Worm (Caenorhabditis elegans) whole organism, midembryonic: ENCODE data around the gene nspg-14.

Experiments
- T22C8.4 ChIP-seq: fragments of 200-800 bp; sonication (Bioruptor generic); IDR thresholded peaks from 2 replicates; pipeline ENCODE4 v1.3.6; 2022; ENCODE audit warnings: missing genetic modification characterization, missing compliant biosample characterization
- cog-1 ChIP-seq: sonication (generic microtip); optimal IDR thresholded peaks from 2 replicates; lab custom pipeline; 2016; ENCODE audit warnings: missing genetic modification characterization, missing compliant biosample characterization
- flt-1 ChIP-seq: fragments of 200-800 bp; sonication (Bioruptor generic); IDR thresholded peaks from 2 replicates; pipeline ENCODE4 v1.3.6; 2022; ENCODE audit warnings: missing genetic modification characterization, missing compliant biosample characterization
- klf-2 ChIP-seq: fragments of 200-800 bp; sonication (Bioruptor generic); conservative IDR thresholded peaks from 2 replicates; pipeline ENCODE4 v1.3.6; 2022; ENCODE audit warnings: missing genetic modification reagents, missing genetic modification characterization, missing compliant biosample characterization
- med-1 ChIP-seq: sonication (generic microtip); optimal IDR thresholded peaks from 2 replicates; lab custom pipeline; 2017; ENCODE audit warnings: missing genetic modification characterization, mild to moderate bottlenecking, missing compliant biosample characterization, antibody characterized with exemption, missing genetic modification reagents; ENCODE audit not compliant: insufficient read depth
- ref-1 ChIP-seq: fragments of 200-800 bp; sonication (Bioruptor generic); conservative IDR thresholded peaks from 2 replicates; pipeline ENCODE4 v1.3.6; 2022; ENCODE audit warnings: missing genetic modification reagents, missing genetic modification characterization, missing compliant biosample characterization
- tab-1 ChIP-seq: fragments of 200-800 bp; sonication (Bioruptor generic); IDR thresholded peaks from 2 replicates; pipeline ENCODE4 v1.3.6; 2022; ENCODE audit warnings: missing genetic modification characterization, missing compliant biosample characterization
- ztf-23 ChIP-seq: fragments of 200-800 bp; sonication (Bioruptor generic); IDR thresholded peaks from 2 replicates; pipeline ENCODE4 v1.3.6; 2022; ENCODE audit warnings: missing genetic modification reagents, missing genetic modification characterization, missing compliant biosample characterization
- ztf-29 ChIP-seq: fragments of 200-800 bp; sonication (Bioruptor generic); IDR thresholded peaks from 2 replicates; pipeline ENCODE4 v1.3.6; 2022; ENCODE audit warnings: missing genetic modification reagents, missing genetic modification characterization, missing compliant biosample characterization

DNA sequence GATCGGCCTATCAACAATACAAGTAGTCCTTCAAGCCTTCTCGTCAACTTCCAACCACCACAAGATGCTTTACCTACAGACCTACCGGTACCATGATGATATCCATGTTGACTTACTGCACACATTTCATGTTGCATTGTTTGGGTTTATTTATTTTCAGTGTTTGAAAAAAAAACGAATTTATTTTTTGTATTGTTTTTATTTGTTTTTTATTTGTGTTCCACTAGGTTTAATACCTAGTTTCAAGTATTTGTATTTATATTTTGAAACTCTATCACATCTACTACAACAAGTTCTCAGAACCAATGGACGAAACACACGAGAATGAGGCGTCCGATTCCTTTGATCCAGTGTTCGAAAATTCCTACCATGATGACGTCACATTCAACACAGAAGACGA, 30.7 kb downstream of the nspg-14 start, which contains the start of gene vps-41:
- no peak for TF ChIP-seq T22C8.4 (GFP tag; lab: Robert Waterston, UW)
- TF ChIP-seq med-1 (GFP tag; lab: Kevin White, UChicago): no peak
- TF ChIP-seq ztf-23 (GFP tag; lab: Robert Waterston, UW): no peak
- no peak for TF ChIP-seq flt-1
- no peak for TF ChIP-seq ztf-29
- TF ChIP-seq ref-1 (GFP tag; lab: Robert Waterston, UW): no peak
- TF ChIP-seq klf-2: no peak
- no peak for TF ChIP-seq tab-1 (GFP tag; lab: Robert Waterston, UW)
- no peak for TF ChIP-seq cog-1 (tag; lab: Kevin White, UChicago)
